Fruit fly (Drosophila melanogaster): ENCODE measurements around the gene Vps53.

DNA sequence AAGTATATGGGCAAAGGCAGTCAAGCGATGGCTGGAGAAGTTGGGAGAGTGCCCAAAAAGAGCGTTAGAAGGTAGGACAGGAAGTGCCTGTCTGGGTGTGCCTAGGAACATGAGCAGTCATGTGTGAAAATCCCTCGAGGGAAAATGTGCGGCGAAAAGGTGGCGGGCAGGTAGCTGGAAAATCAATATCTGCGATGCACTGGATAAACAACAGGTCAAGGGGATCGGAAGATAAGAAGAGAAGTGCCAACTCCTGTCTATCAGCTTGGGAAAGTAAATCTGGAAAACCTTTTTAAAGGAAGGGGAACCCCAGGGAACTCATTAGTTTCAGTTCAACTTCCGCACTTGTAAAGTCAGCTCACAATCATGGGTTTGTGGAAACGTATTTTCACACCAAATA, 7.5 kb downstream of the Vps53 start:
- TF ChIP-seq Hr78 (GFP tag; optimal IDR thresholded peaks at IDR 0.05) = no peak
- no peak for TF ChIP-seq h (GFP tag; optimal IDR thresholded peaks at IDR 0.05)
- no peak for TF ChIP-seq rgr (GFP tag; optimal IDR thresholded peaks at IDR 0.05)
- no peak for TF ChIP-seq Dif (GFP tag; optimal IDR thresholded peaks at IDR 0.05; ENCODE audit: partially characterized antibody)
- no peak for TF ChIP-seq br (GFP tag; optimal IDR thresholded peaks at IDR 0.05)
- no peak for TF ChIP-seq ey (GFP tag; optimal IDR thresholded peaks at IDR 0.05)
- no peak for TF ChIP-seq jim (GFP tag; optimal IDR thresholded peaks at IDR 0.05)
- TF ChIP-seq usp (GFP tag; optimal IDR thresholded peaks at IDR 0.05) = no peak
- TF ChIP-seq dsf (GFP tag; optimal IDR thresholded peaks at IDR 0.05; ENCODE audit: borderline replicate concordance) = no peak
- no peak for TF ChIP-seq HLH106 (tag; optimal IDR thresholded peaks at IDR 0.05)
